Fruit fly (Drosophila melanogaster) whole organism, embryonic: ENCODE measurements around the gene CG10194.
A peak's percentile ranks its signal among the peaks of the same experiment; 100 is the strongest.

Experiments used
- Abd-B ChIP-seq: fragments of 200-800 bp; sonication (Bioruptor generic); optimal IDR thresholded peaks from 2 replicates; lab custom pipeline; 2018; ENCODE audit warnings: missing biosample characterization, mild to moderate bottlenecking, missing genetic modification characterization, moderate library complexity
- Adf1 ChIP-seq: fragments of 200-800 bp; sonication (Bioruptor generic); IDR thresholded peaks from 2 replicates; pipeline ENCODE4 v1.3.6; 2022; ENCODE audit warnings: missing biosample characterization, missing genetic modification characterization
- BtbVII ChIP-seq: fragments of 200-800 bp; sonication (Bioruptor generic); optimal IDR thresholded peaks from 3 replicates; lab custom pipeline; 2017; ENCODE audit warnings: missing biosample characterization, mild to moderate bottlenecking, missing genetic modification characterization
- CG10654 ChIP-seq: fragments of 200-800 bp; sonication (Bioruptor generic); optimal IDR thresholded peaks from 2 replicates; lab custom pipeline; 2016; ENCODE audit warnings: missing biosample characterization, missing genetic modification characterization
- CG10979 ChIP-seq: fragments of 200-800 bp; sonication (Bioruptor generic); optimal IDR thresholded peaks from 2 replicates; lab custom pipeline; 2018; ENCODE audit warnings: missing biosample characterization, mild to moderate bottlenecking, missing genetic modification characterization, moderate library complexity
- CG12236 ChIP-seq: fragments of 200-800 bp; sonication (Bioruptor generic); optimal IDR thresholded peaks from 2 replicates; lab custom pipeline; 2016; ENCODE audit warnings: missing biosample characterization, missing genetic modification characterization
- CG15696 ChIP-seq: fragments of 200-800 bp; sonication (Bioruptor generic); optimal IDR thresholded peaks from 2 replicates; lab custom pipeline; 2019; ENCODE audit warnings: missing biosample characterization, mild to moderate bottlenecking, missing genetic modification characterization, moderate library complexity
- CG16863 ChIP-seq: fragments of 200-800 bp; sonication (Bioruptor generic); optimal IDR thresholded peaks from 3 replicates; lab custom pipeline; 2016; ENCODE audit warnings: missing biosample characterization, missing genetic modification characterization
- CG17829 ChIP-seq: fragments of 200-800 bp; optimal IDR thresholded peaks from 2 replicates; lab custom pipeline; 2019; ENCODE audit warnings: missing biosample characterization, mild to moderate bottlenecking, missing genetic modification characterization, moderate library complexity
- CG3065 ChIP-seq: fragments of 200-800 bp; sonication (Bioruptor generic); optimal IDR thresholded peaks from 2 replicates; lab custom pipeline; 2016; ENCODE audit warnings: missing biosample characterization, missing genetic modification characterization
- CG33557 ChIP-seq: fragments of 200-800 bp; sonication (Bioruptor generic); optimal IDR thresholded peaks from 2 replicates; lab custom pipeline; 2019; ENCODE audit warnings: missing biosample characterization, mild to moderate bottlenecking, missing genetic modification characterization, moderate library complexity
- CG4617 ChIP-seq: fragments of 200-800 bp; sonication (Bioruptor generic); optimal IDR thresholded peaks from 3 replicates; lab custom pipeline; 2016; ENCODE audit warnings: missing biosample characterization, missing genetic modification characterization, borderline replicate concordance
- CG4707 ChIP-seq: fragments of 200-800 bp; sonication (Bioruptor generic); optimal IDR thresholded peaks from 2 replicates; lab custom pipeline; 2018; ENCODE audit warnings: missing biosample characterization, mild to moderate bottlenecking, missing genetic modification characterization, moderate library complexity
- CG6175 ChIP-seq: fragments of 200-800 bp; sonication (Bioruptor generic); IDR thresholded peaks from 3 replicates; pipeline ENCODE4 v1.3.6; 2022; ENCODE audit warnings: missing biosample characterization, missing genetic modification characterization
- CG6254 ChIP-seq: fragments of 200-800 bp; sonication (Bioruptor generic); optimal IDR thresholded peaks from 3 replicates; lab custom pipeline; 2017; ENCODE audit warnings: mild to moderate bottlenecking, missing biosample characterization, missing genetic modification reagents, missing genetic modification characterization
- CG7786 ChIP-seq: fragments of 200-800 bp; sonication (Bioruptor generic); optimal IDR thresholded peaks from 2 replicates; lab custom pipeline; 2016; ENCODE audit warnings: missing biosample characterization, missing genetic modification characterization
- CG7963 ChIP-seq: fragments of 200-800 bp; sonication (Bioruptor generic); IDR thresholded peaks from 3 replicates; pipeline ENCODE4 v1.3.6; 2022; ENCODE audit warnings: missing biosample characterization, missing genetic modification characterization; ENCODE audit not compliant: partially characterized antibody
- CG7987 ChIP-seq: fragments of 200-800 bp; sonication (Bioruptor generic); optimal IDR thresholded peaks from 2 replicates; lab custom pipeline; 2018; ENCODE audit warnings: missing biosample characterization, mild to moderate bottlenecking, missing genetic modification characterization, moderate library complexity
- CG9876 ChIP-seq: fragments of 200-800 bp; sonication (Bioruptor generic); optimal IDR thresholded peaks from 2 replicates; lab custom pipeline; 2016; ENCODE audit warnings: missing biosample characterization, missing genetic modification characterization
- CoRest ChIP-seq: fragments of 200-800 bp; sonication (Bioruptor generic); optimal IDR thresholded peaks from 3 replicates; lab custom pipeline; 2018; ENCODE audit warnings: missing biosample characterization, mild to moderate bottlenecking, missing genetic modification characterization, moderate library complexity
- D19B ChIP-seq: fragments of 200-800 bp; sonication (Bioruptor generic); optimal IDR thresholded peaks from 2 replicates; lab custom pipeline; 2017; ENCODE audit warnings: missing biosample characterization, mild to moderate bottlenecking, missing genetic modification characterization
- ERR ChIP-seq: fragments of 200-800 bp; sonication (Bioruptor generic); optimal IDR thresholded peaks from 2 replicates; lab custom pipeline; 2016; ENCODE audit warnings: missing biosample characterization, missing genetic modification characterization
- Fer1 ChIP-seq: fragments of 200-800 bp; sonication (Bioruptor generic); optimal IDR thresholded peaks from 2 replicates; lab custom pipeline; 2017; ENCODE audit warnings: missing biosample characterization, mild to moderate bottlenecking, missing genetic modification characterization
- HmgZ ChIP-seq: fragments of 200-800 bp; sonication (Bioruptor generic); optimal IDR thresholded peaks from 2 replicates; lab custom pipeline; 2018; ENCODE audit warnings: missing biosample characterization, mild to moderate bottlenecking, missing genetic modification characterization
- Hmx ChIP-seq: fragments of 200-800 bp; sonication (Bioruptor generic); optimal IDR thresholded peaks from 2 replicates; lab custom pipeline; 2016; ENCODE audit warnings: missing biosample characterization, missing genetic modification characterization
- NK7.1 ChIP-seq: fragments of 200-800 bp; sonication (Bioruptor generic); optimal IDR thresholded peaks from 3 replicates; lab custom pipeline; 2016; ENCODE audit warnings: missing biosample characterization, missing genetic modification characterization
- Nf-YC ChIP-seq: fragments of 200-800 bp; optimal IDR thresholded peaks from 3 replicates; lab custom pipeline; 2019; ENCODE audit warnings: missing biosample characterization, mild to moderate bottlenecking, missing genetic modification characterization, moderate library complexity
- Pdp1 ChIP-seq, 2 experiments: fragments of 200-800 bp; sonication (Bioruptor generic); optimal IDR thresholded peaks; 3 replicates each; lab custom pipeline; 2016; ENCODE audit warnings: missing biosample characterization in 2 of 2, missing genetic modification characterization in 2 of 2, mild to moderate bottlenecking in 1 of 2, moderate library complexity in 1 of 2
- Rx ChIP-seq: fragments of 200-800 bp; sonication (Bioruptor generic); IDR thresholded peaks from 2 replicates; pipeline ENCODE4 v1.3.6; 2022; ENCODE audit warnings: missing biosample characterization, missing genetic modification characterization
- Sox102F ChIP-seq: fragments of 200-800 bp; sonication (Bioruptor generic); optimal IDR thresholded peaks from 2 replicates; lab custom pipeline; 2018; ENCODE audit warnings: missing biosample characterization, mild to moderate bottlenecking, missing genetic modification characterization, moderate library complexity
- Xbp1 ChIP-seq: fragments of 200-800 bp; sonication (Bioruptor generic); optimal IDR thresholded peaks from 3 replicates; lab custom pipeline; 2016; ENCODE audit warnings: missing biosample characterization, mild to moderate bottlenecking, missing genetic modification characterization
- ac ChIP-seq: fragments of 200-800 bp; sonication (Bioruptor generic); optimal IDR thresholded peaks from 3 replicates; lab custom pipeline; 2017; ENCODE audit warnings: missing biosample characterization, mild to moderate bottlenecking, missing genetic modification characterization
- ara ChIP-seq: fragments of 200-800 bp; sonication (Bioruptor generic); IDR thresholded peaks from 2 replicates; pipeline ENCODE4 v1.3.6; 2022; ENCODE audit warnings: missing biosample characterization, missing genetic modification characterization
- az2 ChIP-seq: fragments of 200-800 bp; sonication (Bioruptor generic); optimal IDR thresholded peaks from 3 replicates; lab custom pipeline; 2016; ENCODE audit warnings: missing biosample characterization, missing genetic modification characterization
- bowl ChIP-seq: fragments of 200-800 bp; sonication (Bioruptor generic); IDR thresholded peaks from 2 replicates; pipeline ENCODE4 v1.3.6; 2022; ENCODE audit warnings: missing biosample characterization, missing genetic modification characterization
- chinmo ChIP-seq: fragments of 200-800 bp; sonication (Bioruptor generic); IDR thresholded peaks from 4 replicates; pipeline ENCODE4 v1.3.6; 2022; ENCODE audit warnings: missing biosample characterization, missing genetic modification characterization; ENCODE audit not compliant: partially characterized antibody
- cwo ChIP-seq: fragments of 200-800 bp; sonication (Bioruptor generic); optimal IDR thresholded peaks from 3 replicates; lab custom pipeline; 2017; ENCODE audit warnings: missing biosample characterization, missing genetic modification characterization, mild to moderate bottlenecking, moderate library complexity, missing genetic modification reagents
- emc ChIP-seq: fragments of 200-800 bp; sonication (Bioruptor generic); optimal IDR thresholded peaks from 2 replicates; lab custom pipeline; 2016; ENCODE audit warnings: missing biosample characterization, missing genetic modification characterization
- fd96Cb ChIP-seq: fragments of 200-800 bp; sonication (Bioruptor generic); optimal IDR thresholded peaks from 2 replicates; lab custom pipeline; 2018; ENCODE audit warnings: missing biosample characterization, mild to moderate bottlenecking, missing genetic modification characterization, moderate library complexity
- ham ChIP-seq: fragments of 200-800 bp; sonication (Bioruptor generic); IDR thresholded peaks from 2 replicates; pipeline ENCODE4 v1.3.6; 2022; ENCODE audit warnings: missing biosample characterization, missing genetic modification characterization
- hb ChIP-seq: fragments of 200-800 bp; sonication (Bioruptor generic); IDR thresholded peaks from 3 replicates; pipeline ENCODE4 v1.3.6; 2022; ENCODE audit warnings: missing biosample characterization, missing genetic modification characterization; ENCODE audit not compliant: partially characterized antibody
- kni ChIP-seq: fragments of 200-800 bp; sonication (Bioruptor generic); optimal IDR thresholded peaks from 3 replicates; lab custom pipeline; 2017; ENCODE audit warnings: mild to moderate bottlenecking, missing biosample characterization, missing genetic modification reagents, missing genetic modification characterization
- knrl ChIP-seq: fragments of 200-800 bp; sonication (Bioruptor generic); IDR thresholded peaks from 3 replicates; pipeline ENCODE4 v1.3.6; 2022; ENCODE audit warnings: missing biosample characterization, missing genetic modification characterization; ENCODE audit not compliant: partially characterized antibody
- lbe ChIP-seq: fragments of 200-800 bp; sonication (Bioruptor generic); optimal IDR thresholded peaks from 2 replicates; lab custom pipeline; 2016; ENCODE audit warnings: missing biosample characterization, mild to moderate bottlenecking, missing genetic modification characterization
- org-1 ChIP-seq: fragments of 200-800 bp; sonication (Bioruptor generic); optimal IDR thresholded peaks from 2 replicates; lab custom pipeline; 2017; ENCODE audit warnings: missing biosample characterization, missing genetic modification characterization
- sens ChIP-seq: fragments of 200-800 bp; sonication (Bioruptor generic); peaks from one replicate; lab custom pipeline; 2016; ENCODE audit warnings: missing biosample characterization, missing genetic modification characterization
- tna ChIP-seq: fragments of 200-800 bp; sonication (Bioruptor generic); IDR thresholded peaks from 2 replicates; pipeline ENCODE4 v1.3.6; 2022; ENCODE audit warnings: missing biosample characterization, missing genetic modification characterization; ENCODE audit not compliant: partially characterized antibody
- unc-4 ChIP-seq: fragments of 200-800 bp; sonication (Bioruptor generic); IDR thresholded peaks from 2 replicates; pipeline ENCODE4 v1.3.6; 2022; ENCODE audit warnings: missing biosample characterization, missing genetic modification characterization; ENCODE audit not compliant: partially characterized antibody
- usp ChIP-seq: fragments of >200 bp; optimal IDR thresholded peaks from 2 replicates; lab custom pipeline; 2017; ENCODE audit warnings: missing biosample characterization, missing genetic modification characterization

CG10194 gene

dm6 chr2L:19533247-19533646, 43.3 kb upstream of the CG10194 start, which contains the start of gene CG33116 (continued):
- TF ChIP-seq CG16863 (GFP tag; lab: Kevin White, UChicago) (peak; percentile 65), ERR (peak; percentile 60), CG6254 (GFP tag; lab: Kevin White, UChicago) (peak; percentile 62), CG9876 (GFP tag; lab: Kevin White, UChicago) (peak; percentile 69), CG12236 (GFP tag; lab: Kevin White, UChicago) (peak; percentile 55), Sox102F (GFP tag; lab: Kevin White, UChicago) (peak; percentile 76), unc-4 (no peak), D19B (peak; percentile 47), CoRest (tag; lab: Kevin White, UChicago) (peak; percentile 80), CG3065 (GFP tag; lab: Kevin White, UChicago) (peak; percentile 18), knrl (GFP tag; lab: Robert Waterston, UW) (0 out of 3 replicates have a peak, but pooled peaks have one; percentile 34), fd96Cb (peak; percentile 72), HmgZ (tag; lab: Kevin White, UChicago) (peak; percentile 89), NK7.1 (GFP tag; lab: Kevin White, UChicago) (peak; percentile 70), CG10979 (tag; lab: Kevin White, UChicago) (peak; percentile 84), Abd-B (GFP tag; lab: Kevin White, UChicago) (peak; percentile 52), Rx (GFP tag; lab: Robert Waterston, UW) (peak; percentile 65), hb (no peak), emc (GFP tag; lab: Kevin White, UChicago) (peak; percentile 28), bowl (0 out of 2 replicates have a peak, but pooled peaks have one; percentile 52), CG17829 (peak; percentile 86), org-1 (GFP tag; lab: Kevin White, UChicago) (peak; percentile 75), Fer1 (GFP tag; lab: Kevin White, UChicago) (peak; percentile 83), Hmx (GFP tag; lab: Kevin White, UChicago) (peak; percentile 54), ara (GFP tag; lab: Robert Waterston, UW) (peak; percentile 63; the same call in 1 of the 2 replicates), CG4617 (GFP tag; lab: Kevin White, UChicago) (peak; percentile 71), kni (GFP tag; lab: Kevin White, UChicago) (peak; percentile 12), CG6175 (GFP tag; lab: Robert Waterston, UW) (peak; percentile 62; the same call in 1 of the 3 replicates), ham (GFP tag; lab: Robert Waterston, UW) (no peak), CG4707 (GFP tag; lab: Kevin White, UChicago) (peak; percentile 52), CG10654 (peak; percentile 84), Pdp1 (GFP tag; optimal IDR thresholded peaks at IDR 0.05; lab: Kevin White, UChicago) (peak; percentile 77 to 80), ac (GFP tag; lab: Kevin White, UChicago) (peak; percentile 52), CG33557 (GFP tag; lab: Kevin White, UChicago) (peak; percentile 81), Nf-YC (tag; lab: Kevin White, UChicago) (peak; percentile 51), tna (GFP tag; lab: Robert Waterston, UW) (no peak), cwo (peak; percentile 58), usp (GFP tag; lab: Kevin White, UChicago) (no peak), chinmo (GFP tag; lab: Robert Waterston, UW) (0 out of 4 replicates have a peak, but pooled peaks have one; percentile 46), BtbVII (GFP tag; lab: Kevin White, UChicago) (peak; percentile 68), Xbp1 (GFP tag; lab: Kevin White, UChicago) (peak; percentile 89), az2 (GFP tag; lab: Kevin White, UChicago) (peak; percentile 85), CG7987 (GFP tag; lab: Kevin White, UChicago) (peak; percentile 73), sens (GFP tag; lab: Kevin White, UChicago) (peak; percentile 97), CG7786 (GFP tag; lab: Kevin White, UChicago) (peak; percentile 85), CG15696 (tag; lab: Kevin White, UChicago) (peak; percentile 85), CG7963 (GFP tag; lab: Robert Waterston, UW) (no peak), lbe (GFP tag; lab: Kevin White, UChicago) (peak; percentile 86), Adf1 (GFP tag; lab: Robert Waterston, UW) (peak; percentile 91)
